Worm (Caenorhabditis elegans): ENCODE results near the gene Y40A1A.3.

- no peak for TF ChIP-seq ztf-29 (GFP tag; IDR thresholded peaks at IDR 0.05)
- TF ChIP-seq ztf-23 (GFP tag; IDR thresholded peaks at IDR 0.05): no peak
- TF ChIP-seq T22C8.4 (GFP tag; IDR thresholded peaks at IDR 0.05): no peak
- TF ChIP-seq klf-2 (GFP tag; conservative IDR thresholded peaks at IDR 0.05): no peak
- no peak for TF ChIP-seq med-1 (GFP tag; optimal IDR thresholded peaks at IDR 0.05; ENCODE audit: insufficient read depth)
- no peak for TF ChIP-seq flt-1 (GFP tag; IDR thresholded peaks at IDR 0.05)
- TF ChIP-seq ref-1 (GFP tag; conservative IDR thresholded peaks at IDR 0.05): no peak
- no peak for TF ChIP-seq tab-1 (GFP tag; IDR thresholded peaks at IDR 0.05)
Observed at ce11 chrX:1974699-1975098, 23.1 kb downstream of the Y40A1A.3 start, which contains the start of gene F52D2.5.

Data from whole organism, midembryonic.